Worm (Caenorhabditis elegans) whole organism, L2 larva: ENCODE measurements around the gene C27D6.3.

Experiments
- elt-3 ChIP-seq: sonication (generic microtip); optimal IDR thresholded peaks from 2 replicates; lab custom pipeline; 2017; ENCODE audit warnings: missing biosample characterization, missing genetic modification characterization
- lin-13 ChIP-seq: fragments of 150-350 bp; optimal IDR thresholded peaks from 2 replicates; lab custom pipeline; 2014; ENCODE audit warnings: missing biosample characterization, missing genetic modification reagents, missing genetic modification characterization
- lsy-2 ChIP-seq, 2 experiments: fragments of 150-350 bp in 1 of 2; sonication (generic microtip) in 1 of 2; optimal IDR thresholded peaks; 2 replicates each; lab custom pipeline; 2014 to 2017; ENCODE audit warnings: missing biosample characterization in 2 of 2, missing genetic modification characterization in 2 of 2
- nhr-11 ChIP-seq: fragments of 150-350 bp; optimal IDR thresholded peaks from 2 replicates; lab custom pipeline; 2014; ENCODE audit warnings: missing biosample characterization, missing genetic modification characterization
- nhr-23 ChIP-seq: fragments of 150-350 bp; optimal IDR thresholded peaks from 2 replicates; lab custom pipeline; 2014; ENCODE audit warnings: missing biosample characterization, missing genetic modification reagents, missing genetic modification characterization
- nhr-237 ChIP-seq: fragments of 150-350 bp; optimal IDR thresholded peaks from 2 replicates; lab custom pipeline; 2014; ENCODE audit warnings: missing biosample characterization, missing genetic modification characterization
- nhr-25 ChIP-seq: fragments of 150-350 bp; sonication (generic microtip); optimal IDR thresholded peaks from 3 replicates; lab custom pipeline; 2014; ENCODE audit warnings: missing biosample characterization, missing genetic modification characterization
- unc-55 ChIP-seq: fragments of 150-350 bp; sonication (generic microtip); optimal IDR thresholded peaks from 3 replicates; lab custom pipeline; 2014; ENCODE audit warnings: missing biosample characterization, missing genetic modification reagents, missing genetic modification characterization
- ztf-11 ChIP-seq: sonication (generic microtip); optimal IDR thresholded peaks from 2 replicates; lab custom pipeline; 2017; ENCODE audit warnings: missing biosample characterization, missing genetic modification characterization

ce11 chrII:5161102-5161501 lies 13.2 kb downstream of the C27D6.3 start, which contains the start of gene C27D6.11:
- no peak for TF ChIP-seq nhr-23 (tag; lab: Kevin White, UChicago)
- no peak for TF ChIP-seq lsy-2 (tag; optimal IDR thresholded peaks at IDR 0.05; lab: Kevin White, UChicago)
- no peak for TF ChIP-seq ztf-11 (tag; lab: Kevin White, UChicago)
- TF ChIP-seq nhr-25 (tag; lab: Kevin White, UChicago), result no peak
- TF ChIP-seq nhr-11, result no peak
- TF ChIP-seq nhr-237 (tag; lab: Kevin White, UChicago), result no peak
- no peak for TF ChIP-seq lin-13 (GFP tag; lab: Kevin White, UChicago)
- no peak for TF ChIP-seq elt-3
- no peak for TF ChIP-seq unc-55 (GFP tag; lab: Kevin White, UChicago)
